Worm (Caenorhabditis elegans) whole organism, L4 larva: Measurements from ENCODE around the gene srh-251.

Experiments
- D1046.2 ChIP-seq: fragments of 200-800 bp; sonication (Bioruptor generic); IDR thresholded peaks from 2 replicates; pipeline ENCODE4 v1.3.6; 2022; ENCODE audit warnings: missing genetic modification characterization, missing compliant biosample characterization
- F37D6.2 ChIP-seq: sonication (generic microtip); optimal IDR thresholded peaks from 2 replicates; lab custom pipeline; 2016; ENCODE audit warnings: mild to moderate bottlenecking, missing genetic modification characterization, missing compliant biosample characterization
- F44E2.7 ChIP-seq: fragments of 200-800 bp; sonication (Bioruptor generic); IDR thresholded peaks from 2 replicates; pipeline ENCODE4 v2.1.2; 2022; ENCODE audit warnings: missing genetic modification characterization, missing compliant biosample characterization
- F49E8.2 ChIP-seq: sonication (generic microtip); optimal IDR thresholded peaks from 2 replicates; lab custom pipeline; 2016; ENCODE audit warnings: missing compliant biosample characterization, mild to moderate bottlenecking, missing genetic modification characterization, borderline replicate concordance
- T26A8.4 ChIP-seq: fragments of 200-800 bp; sonication (Bioruptor generic); IDR thresholded peaks from 2 replicates; pipeline ENCODE4 v1.3.6; 2022; ENCODE audit warnings: missing genetic modification characterization, missing compliant biosample characterization
- Y48G9A.11 ChIP-seq: fragments of 200-800 bp; sonication (Bioruptor generic); IDR thresholded peaks from 2 replicates; pipeline ENCODE4 v1.3.6; 2022; ENCODE audit warnings: missing genetic modification reagents, missing genetic modification characterization, missing compliant biosample characterization
- Y75B8A.6 ChIP-seq: fragments of 200-800 bp; sonication (Bioruptor generic); IDR thresholded peaks from 2 replicates; pipeline ENCODE4 v1.3.6; 2022; ENCODE audit warnings: missing genetic modification reagents, missing genetic modification characterization, missing compliant biosample characterization
- ZK546.5 ChIP-seq, 2 experiments: sonication (generic microtip); optimal IDR thresholded peaks; 2 replicates each; lab custom pipeline; 2017; ENCODE audit warnings: missing biosample characterization in 2 of 2, missing genetic modification characterization in 2 of 2
- aha-1 ChIP-seq: fragments of 150-350 bp; peaks from one replicate; lab custom pipeline; 2014; ENCODE audit warnings: missing biosample characterization, missing genetic modification characterization
- aly-2 ChIP-seq: sonication (generic microtip); optimal IDR thresholded peaks from 2 replicates; lab custom pipeline; 2018; ENCODE audit warnings: missing biosample characterization, missing genetic modification characterization
- arid-1 ChIP-seq: fragments of 200-800 bp; sonication (Bioruptor generic); conservative IDR thresholded peaks from 2 replicates; pipeline ENCODE4 v1.3.6; 2022; ENCODE audit warnings: missing genetic modification reagents, missing genetic modification characterization, missing compliant biosample characterization
- ceh-28 ChIP-seq: fragments of 150-350 bp; optimal IDR thresholded peaks from 2 replicates; lab custom pipeline; 2014; ENCODE audit warnings: missing biosample characterization, missing genetic modification reagents, missing genetic modification characterization
- ceh-32 ChIP-seq: sonication (generic microtip); optimal IDR thresholded peaks from 2 replicates; lab custom pipeline; 2016; ENCODE audit warnings: mild to moderate bottlenecking, missing genetic modification characterization, missing compliant biosample characterization; ENCODE audit not compliant: poor library complexity
- ceh-62 ChIP-seq: sonication (generic microtip); optimal IDR thresholded peaks from 2 replicates; lab custom pipeline; 2017; ENCODE audit warnings: missing biosample characterization, missing genetic modification characterization
- ctbp-1 ChIP-seq: fragments of 200-800 bp; sonication (Bioruptor generic); IDR thresholded peaks from 2 replicates; pipeline ENCODE4 v1.3.6; 2022; ENCODE audit warnings: missing genetic modification reagents, missing genetic modification characterization, missing compliant biosample characterization
- daf-12 ChIP-seq: fragments of 150-350 bp; optimal IDR thresholded peaks from 2 replicates; lab custom pipeline; 2014; ENCODE audit warnings: missing biosample characterization, missing genetic modification reagents, missing genetic modification characterization
- dmd-6 ChIP-seq: fragments of 200-800 bp; sonication (Bioruptor generic); IDR thresholded peaks from 2 replicates; pipeline ENCODE4 v1.3.6; 2022; ENCODE audit warnings: missing genetic modification reagents, missing genetic modification characterization, missing compliant biosample characterization
- dmd-8 ChIP-seq: fragments of 200-800 bp; sonication (Bioruptor generic); IDR thresholded peaks from 2 replicates; pipeline ENCODE4 v1.3.6; 2022; ENCODE audit warnings: missing genetic modification characterization, missing compliant biosample characterization
- dmd-9 ChIP-seq: fragments of 200-800 bp; sonication (Bioruptor generic); IDR thresholded peaks from 2 replicates; pipeline ENCODE4 v1.3.6; 2022; ENCODE audit warnings: missing genetic modification reagents, missing genetic modification characterization, missing compliant biosample characterization
- dpl-1 ChIP-seq: fragments of 150-350 bp; optimal IDR thresholded peaks from 2 replicates; lab custom pipeline; 2014; ENCODE audit warnings: missing biosample characterization, missing genetic modification reagents, missing genetic modification characterization
- duxl-1 ChIP-seq: sonication (generic microtip); optimal IDR thresholded peaks from 2 replicates; lab custom pipeline; 2016; ENCODE audit warnings: mild to moderate bottlenecking, missing genetic modification characterization, moderate library complexity, missing compliant biosample characterization; ENCODE audit not compliant: poor library complexity
- dve-1 ChIP-seq: sonication (generic microtip); optimal IDR thresholded peaks from 2 replicates; lab custom pipeline; 2017; ENCODE audit warnings: antibody characterized with exemption, mild to moderate bottlenecking, missing genetic modification characterization, missing compliant biosample characterization; ENCODE audit not compliant: insufficient read depth
- fkh-10 ChIP-seq: fragments of 150-350 bp; optimal IDR thresholded peaks from 2 replicates; lab custom pipeline; 2014; ENCODE audit warnings: missing biosample characterization, missing genetic modification reagents, missing genetic modification characterization
- fos-1 ChIP-seq: fragments of 150-350 bp; optimal IDR thresholded peaks from 2 replicates; lab custom pipeline; 2014; ENCODE audit warnings: missing biosample characterization, missing genetic modification characterization
- gei-8 ChIP-seq: fragments of 200-800 bp; sonication (Bioruptor generic); optimal IDR thresholded peaks from 2 replicates; lab custom pipeline; 2018; ENCODE audit warnings: mild to moderate bottlenecking, missing genetic modification characterization, missing compliant biosample characterization
- hlh-11 ChIP-seq: fragments of 200-800 bp; sonication (Bioruptor generic); optimal IDR thresholded peaks from 2 replicates; lab custom pipeline; 2018; ENCODE audit warnings: mild to moderate bottlenecking, missing genetic modification characterization, missing compliant biosample characterization
- lin-38 ChIP-seq: fragments of 200-800 bp; sonication (Bioruptor generic); IDR thresholded peaks from 2 replicates; pipeline ENCODE4 v1.3.6; 2022; ENCODE audit warnings: missing genetic modification reagents, missing genetic modification characterization, missing compliant biosample characterization
- lir-3 ChIP-seq: sonication (generic microtip); optimal IDR thresholded peaks from 2 replicates; lab custom pipeline; 2016; ENCODE audit warnings: mild to moderate bottlenecking, missing genetic modification characterization, missing compliant biosample characterization
- lsy-2 ChIP-seq, 2 experiments: fragments of 150-350 bp in 1 of 2; sonication (generic microtip) in 1 of 2; optimal IDR thresholded peaks; 2 replicates each; lab custom pipeline; 2014 to 2017; ENCODE audit warnings: missing biosample characterization in 2 of 2, missing genetic modification characterization in 2 of 2
- mdt-29 ChIP-seq: fragments of 200-800 bp; sonication (Bioruptor generic); IDR thresholded peaks from 2 replicates; pipeline ENCODE4 v1.3.6; 2022; ENCODE audit warnings: missing genetic modification reagents, missing genetic modification characterization, missing compliant biosample characterization
- nhr-10 ChIP-seq: fragments of 150-350 bp; optimal IDR thresholded peaks from 2 replicates; lab custom pipeline; 2014; ENCODE audit warnings: missing biosample characterization, missing genetic modification characterization
- nhr-102 ChIP-seq: sonication (generic microtip); optimal IDR thresholded peaks from 2 replicates; lab custom pipeline; 2016; ENCODE audit warnings: mild to moderate bottlenecking, missing genetic modification characterization, moderate library complexity, missing compliant biosample characterization
- nhr-11 ChIP-seq: fragments of 150-350 bp; optimal IDR thresholded peaks from 2 replicates; lab custom pipeline; 2014; ENCODE audit warnings: missing biosample characterization, missing genetic modification characterization
- nhr-111 ChIP-seq: fragments of 200-800 bp; sonication (Bioruptor generic); optimal IDR thresholded peaks from 2 replicates; lab custom pipeline; 2018; ENCODE audit warnings: mild to moderate bottlenecking, missing genetic modification characterization, missing compliant biosample characterization
- nhr-25 ChIP-seq: sonication (generic microtip); optimal IDR thresholded peaks from 2 replicates; lab custom pipeline; 2017; ENCODE audit warnings: missing genetic modification characterization, mild to moderate bottlenecking, missing compliant biosample characterization, antibody characterized with exemption, moderate library complexity, borderline replicate concordance; ENCODE audit not compliant: insufficient read depth
- nhr-6 ChIP-seq: fragments of 150-350 bp; optimal IDR thresholded peaks from 2 replicates; lab custom pipeline; 2014; ENCODE audit warnings: missing biosample characterization, missing genetic modification characterization
- nhr-77 ChIP-seq: fragments of 150-350 bp; optimal IDR thresholded peaks from 2 replicates; lab custom pipeline; 2014; ENCODE audit warnings: missing biosample characterization, missing genetic modification characterization
- pqm-1 ChIP-seq: sonication (generic microtip); optimal IDR thresholded peaks from 2 replicates; lab custom pipeline; 2017; ENCODE audit warnings: missing biosample characterization, missing genetic modification characterization
- saeg-2 ChIP-seq: fragments of 200-800 bp; sonication (Bioruptor generic); IDR thresholded peaks from 2 replicates; pipeline ENCODE4 v1.3.6; 2022; ENCODE audit warnings: missing genetic modification reagents, missing genetic modification characterization, missing compliant biosample characterization
- set-16 ChIP-seq: fragments of 200-800 bp; sonication (Bioruptor generic); IDR thresholded peaks from 2 replicates; pipeline ENCODE4 v1.3.6; 2022; ENCODE audit warnings: missing genetic modification reagents, missing genetic modification characterization, missing compliant biosample characterization
- skn-1 ChIP-seq: fragments of 150-350 bp; optimal IDR thresholded peaks from 2 replicates; lab custom pipeline; 2014; ENCODE audit warnings: missing biosample characterization, missing genetic modification characterization
- spr-1 ChIP-seq: sonication (generic microtip); optimal IDR thresholded peaks from 2 replicates; lab custom pipeline; 2016; ENCODE audit warnings: mild to moderate bottlenecking, missing genetic modification characterization, missing compliant biosample characterization
- tag-97 ChIP-seq: fragments of 200-800 bp; sonication (Bioruptor generic); IDR thresholded peaks from 2 replicates; pipeline ENCODE4 v1.3.6; 2022; ENCODE audit warnings: missing genetic modification characterization, missing compliant biosample characterization
- unc-39 ChIP-seq: sonication (generic microtip); optimal IDR thresholded peaks from 2 replicates; lab custom pipeline; 2017; ENCODE audit warnings: missing biosample characterization, missing genetic modification characterization
- unc-62 ChIP-seq, 3 experiments: fragments of 150-350 bp in 1 of 3; sonication (generic microtip); optimal IDR thresholded peaks in 2 of 3; peaks in 1 of 3; 1 replicate in 1 of 3; 2 replicates in 2 of 3; lab custom pipeline; 2014 to 2017; ENCODE audit warnings: missing biosample characterization in 3 of 3, missing genetic modification characterization in 3 of 3, missing genetic modification reagents in 3 of 3, missing genotype in 1 of 3
- vab-7 ChIP-seq: fragments of 200-800 bp; sonication (Bioruptor generic); IDR thresholded peaks from 2 replicates; pipeline ENCODE4 v1.3.6; 2022; ENCODE audit warnings: missing genetic modification reagents, missing genetic modification characterization, missing compliant biosample characterization
- zip-11 ChIP-seq: fragments of 200-800 bp; sonication (Bioruptor generic); IDR thresholded peaks from 2 replicates; pipeline ENCODE4 v1.3.6; 2022; ENCODE audit warnings: missing genetic modification characterization, missing compliant biosample characterization

The srh-251 gene

ce11 chrV:15415951-15416350 lies 36.2 kb upstream of the srh-251 start, which contains the start of gene srh-265:
Gene srh-265, plus strand, starts transcription at chrV:15416251.
- no peak for TF ChIP-seq Y75B8A.6
- TF ChIP-seq dpl-1 (GFP tag; lab: Kevin White, UChicago) = no peak
- no peak for TF ChIP-seq lin-38 (GFP tag; lab: Robert Waterston, UW)
- no peak for TF ChIP-seq T26A8.4 (GFP tag; lab: Robert Waterston, UW)
- TF ChIP-seq tag-97 (GFP tag; lab: Robert Waterston, UW) = no peak
- no peak for TF ChIP-seq hlh-11 (tag; lab: Kevin White, UChicago)
- TF ChIP-seq skn-1 (tag; lab: Kevin White, UChicago) = no peak
- TF ChIP-seq lsy-2 (tag; optimal IDR thresholded peaks at IDR 0.05; lab: Kevin White, UChicago) = no peak
- TF ChIP-seq F37D6.2 (tag; lab: Kevin White, UChicago) = no peak
- TF ChIP-seq aha-1 (tag; lab: Kevin White, UChicago) = no peak
- no peak for TF ChIP-seq gei-8 (GFP tag; lab: Kevin White, UChicago)
- TF ChIP-seq ceh-32 = no peak
- TF ChIP-seq saeg-2 (GFP tag; lab: Robert Waterston, UW) = no peak
- no peak for TF ChIP-seq duxl-1 (tag; lab: Kevin White, UChicago)
- no peak for TF ChIP-seq arid-1 (GFP tag; lab: Robert Waterston, UW)
- TF ChIP-seq nhr-102 = no peak
- TF ChIP-seq nhr-111 (GFP tag; lab: Kevin White, UChicago) = no peak
- no peak for TF ChIP-seq lir-3

DNA sequence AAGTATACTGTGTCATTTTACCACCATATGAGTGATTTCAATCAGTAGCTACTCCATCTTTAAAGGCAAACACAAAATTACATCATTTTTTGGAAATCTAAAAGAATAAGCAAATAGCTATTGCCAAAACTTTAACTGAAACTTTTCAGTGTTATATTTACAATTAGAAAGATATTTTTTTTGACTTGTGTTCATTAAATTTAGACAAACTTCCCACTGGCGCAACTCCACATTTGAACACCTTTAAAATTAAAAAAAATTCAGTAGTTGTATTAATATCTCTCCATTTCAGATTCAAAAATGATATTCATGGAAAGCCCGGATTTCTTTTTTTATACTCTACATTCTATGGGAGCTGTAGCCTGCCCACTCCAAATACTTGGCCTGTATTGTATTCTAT lies 34.1 kb upstream of the srh-251 start, which contains the start of gene srh-264:
Gene srh-264 (plus strand): TSS at position 301 of the 400 bp plus-strand sequence.
- no peak for TF ChIP-seq dve-1
- TF ChIP-seq mdt-29 (GFP tag; lab: Robert Waterston, UW) = no peak
- TF ChIP-seq dmd-9 (GFP tag; lab: Robert Waterston, UW) = no peak
- no peak for TF ChIP-seq Y75B8A.6

DNA sequence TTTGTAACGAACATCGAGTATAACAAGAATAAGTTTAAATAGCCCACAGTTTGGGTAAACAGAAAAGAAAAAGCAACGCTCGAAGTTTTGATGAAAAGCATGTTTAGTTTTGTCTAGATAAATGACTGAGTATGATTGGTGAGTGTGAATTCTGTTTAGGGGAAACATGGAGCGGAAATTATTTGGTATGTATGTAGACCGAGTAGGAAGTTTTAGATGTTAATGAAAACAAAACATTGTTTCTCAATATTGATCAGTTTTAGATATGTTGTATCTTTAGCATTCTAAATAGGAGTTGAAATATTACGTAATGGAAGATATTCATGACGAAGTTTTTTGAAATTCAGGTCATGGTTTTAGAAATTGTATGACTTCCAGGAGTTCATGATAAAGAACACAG lies 32.9 kb upstream of the srh-251 start, which contains the start of gene srbc-63:
Gene srbc-63 (minus strand): TSS at position 101 of the 400 bp plus-strand sequence.
- TF ChIP-seq pqm-1 (tag; lab: Kevin White, UChicago) (no peak), mdt-29 (GFP tag; lab: Robert Waterston, UW) (no peak), zip-11 (no peak), fkh-10 (no peak), saeg-2 (GFP tag; lab: Robert Waterston, UW) (no peak), aly-2 (tag; lab: Kevin White, UChicago) (no peak), F49E8.2 (no peak), ctbp-1 (no peak), fos-1 (tag; lab: Kevin White, UChicago) (no peak), unc-39 (tag; lab: Kevin White, UChicago) (no peak), ceh-28 (tag; lab: Kevin White, UChicago) (no peak), ceh-62 (no peak), dmd-8 (GFP tag; lab: Robert Waterston, UW) (no peak), spr-1 (tag; lab: Kevin White, UChicago) (no peak), nhr-10 (no peak), T26A8.4 (GFP tag; lab: Robert Waterston, UW) (no peak)

ce11 chrV:15406928-15407327 lies 27.2 kb upstream of the srh-251 start, which contains the start of gene srh-257:
Gene srh-257, plus strand, starts transcription at chrV:15407228.
- TF ChIP-seq vab-7 (GFP tag; lab: Robert Waterston, UW) (no peak), nhr-11 (tag; lab: Kevin White, UChicago) (no peak), unc-62 (GFP tag; optimal IDR thresholded peaks at IDR 0.05 in 1 of 2; lab: Kevin White, UChicago) (no peak), unc-62 (tag; optimal IDR thresholded peaks at IDR 0.05; lab: Kevin White, UChicago) (no peak), duxl-1 (tag; lab: Kevin White, UChicago) (no peak), D1046.2 (no peak), nhr-6 (no peak), nhr-77 (tag; lab: Kevin White, UChicago) (no peak), set-16 (GFP tag; lab: Robert Waterston, UW) (no peak), ZK546.5 (tag; optimal IDR thresholded peaks at IDR 0.05; lab: Kevin White, UChicago) (no peak), ceh-62 (no peak), Y48G9A.11 (GFP tag; lab: Robert Waterston, UW) (no peak), F44E2.7 (GFP tag; lab: Robert Waterston, UW) (no peak), daf-12 (tag; lab: Kevin White, UChicago) (no peak), nhr-25 (tag; lab: Kevin White, UChicago) (no peak), zip-11 (no peak), dmd-6 (GFP tag; lab: Robert Waterston, UW) (no peak), lir-3 (no peak)
